Worm (Caenorhabditis elegans): ENCODE data around the gene set-1.
A peak's percentile ranks its signal among the peaks of the same experiment; 100 is the strongest.

The set-1 gene

ce11 chrIII:6459820-6460219 is 7.6 kb upstream of the set-1 start, which contains the start of gene algn-1:
Gene algn-1, plus strand, starts transcription at chrIII:6460120.
- TF ChIP-seq nhr-237 (tag; optimal IDR thresholded peaks at IDR 0.05), result no peak
- no peak for TF ChIP-seq unc-62 (GFP tag; optimal IDR thresholded peaks at IDR 0.05)
- no peak for TF ChIP-seq lir-3 (tag; optimal IDR thresholded peaks at IDR 0.05; ENCODE audit: poor library complexity)
- TF ChIP-seq lin-15B (tag; optimal IDR thresholded peaks at IDR 0.05), result no peak
- no peak for TF ChIP-seq vab-15 (tag; optimal IDR thresholded peaks at IDR 0.05)
- no peak for TF ChIP-seq C04F5.9 (tag; optimal IDR thresholded peaks at IDR 0.05)
- TF ChIP-seq nhr-77 (tag; optimal IDR thresholded peaks at IDR 0.05), result no peak

DNA sequence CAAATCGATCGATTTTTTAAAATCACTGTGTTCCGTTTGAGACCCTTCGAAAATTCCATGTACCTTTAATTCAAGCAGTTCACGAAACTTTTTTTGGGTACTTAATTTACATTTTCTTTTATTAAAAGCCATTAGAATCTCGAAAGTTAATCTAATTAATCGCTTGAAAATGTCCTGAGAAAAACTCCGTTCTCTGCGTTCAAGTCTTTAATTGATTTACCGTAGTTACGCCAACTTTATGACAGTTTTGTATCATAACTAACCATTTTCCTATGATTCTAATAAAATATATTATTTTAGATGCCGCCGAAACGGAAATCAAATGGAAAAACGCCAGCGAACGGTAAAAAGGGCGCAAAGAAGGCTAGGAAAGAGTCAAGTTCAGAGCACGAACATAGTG is 2.0 kb upstream of the set-1 start, which contains the start of gene jhdm-1:
TSS of gene jhdm-1 (plus strand) at position 301 of the 400 bp plus-strand sequence.
- TF ChIP-seq C04F5.9 (tag; optimal IDR thresholded peaks at IDR 0.05), result no peak
- TF ChIP-seq aha-1 (tag; optimal IDR thresholded peaks at IDR 0.05), result no peak
- no peak for TF ChIP-seq swsn-7 (tag; optimal IDR thresholded peaks at IDR 0.05)
- TF ChIP-seq nhr-85 (tag), result no peak
- no peak for TF ChIP-seq unc-62 (GFP tag; optimal IDR thresholded peaks at IDR 0.05)
- no peak for TF ChIP-seq ceh-8 (GFP tag; optimal IDR thresholded peaks at IDR 0.05)
- no peak for TF ChIP-seq nhr-237 (tag; optimal IDR thresholded peaks at IDR 0.05)
- no peak for TF ChIP-seq unc-130 (tag; optimal IDR thresholded peaks at IDR 0.05)
- no peak for TF ChIP-seq ama-1 (optimal IDR thresholded peaks at IDR 0.05)
- no peak for TF ChIP-seq nhr-84 (tag; optimal IDR thresholded peaks at IDR 0.05)
- TF ChIP-seq egl-27 (tag; optimal IDR thresholded peaks at IDR 0.05), result no peak
- no peak for TF ChIP-seq snpc-4 (tag; optimal IDR thresholded peaks at IDR 0.05)
- TF ChIP-seq fos-1 (tag; optimal IDR thresholded peaks at IDR 0.05), result no peak
- no peak for TF ChIP-seq jun-1 (tag; optimal IDR thresholded peaks at IDR 0.05)
- no peak for TF ChIP-seq ztf-11 (tag; optimal IDR thresholded peaks at IDR 0.05)

ce11 chrIII:6453665-6454064 is 1.5 kb upstream of the set-1 start:
- peak; percentile 85 for TF ChIP-seq nhr-71 (tag; optimal IDR thresholded peaks at IDR 0.05)
- TF ChIP-seq ama-1 (optimal IDR thresholded peaks at IDR 0.05), result no peak
- TF ChIP-seq nhr-77 (tag; optimal IDR thresholded peaks at IDR 0.05), result peak; percentile 85
- TF ChIP-seq nhr-20 (tag; optimal IDR thresholded peaks at IDR 0.05), result peak; percentile 77
- TF ChIP-seq nhr-90 (tag; optimal IDR thresholded peaks at IDR 0.05; ENCODE audit: poor library complexity), result peak; percentile 30
- TF ChIP-seq snpc-4 (tag; optimal IDR thresholded peaks at IDR 0.05), result no peak
- TF ChIP-seq elt-3 (tag; optimal IDR thresholded peaks at IDR 0.05), result peak in 3 of 6 experiments; percentile 18 to 74 (median 60)
- peak; percentile 75 for TF ChIP-seq fkh-8 (tag; optimal IDR thresholded peaks at IDR 0.05)
- peak; percentile 75 for TF ChIP-seq swsn-7 (tag; optimal IDR thresholded peaks at IDR 0.05)
- TF ChIP-seq dpl-1 (GFP tag; optimal IDR thresholded peaks at IDR 0.05), result peak; percentile 73 to 79 (median 76)
- TF ChIP-seq mef-2 (tag; optimal IDR thresholded peaks at IDR 0.05), result peak; percentile 7
- peak; percentile 50 to 88 (median 73) for TF ChIP-seq ceh-82 (tag; optimal IDR thresholded peaks at IDR 0.05)
- TF ChIP-seq nhr-47 (tag; optimal IDR thresholded peaks at IDR 0.05), result peak; percentile 65
- TF ChIP-seq irx-1 (tag; optimal IDR thresholded peaks at IDR 0.05), result no peak
- TF ChIP-seq skn-1 (tag; optimal IDR thresholded peaks at IDR 0.05), result peak; percentile 82
- no peak for TF ChIP-seq tlp-1 (tag; optimal IDR thresholded peaks at IDR 0.05)
- peak; percentile 55 for TF ChIP-seq lin-15B (tag; optimal IDR thresholded peaks at IDR 0.05)
- peak; percentile 49 for TF ChIP-seq mep-1 (tag; optimal IDR thresholded peaks at IDR 0.05)
- TF ChIP-seq lsy-2 (tag; optimal IDR thresholded peaks at IDR 0.05), result peak; percentile 86 to 92
- TF ChIP-seq fos-1 (tag; optimal IDR thresholded peaks at IDR 0.05), result peak; percentile 70
- TF ChIP-seq mdl-1 (tag; optimal IDR thresholded peaks at IDR 0.05), result peak in 1 of 2 experiments; percentile 58
- peak; percentile 49 for TF ChIP-seq hpl-2 (GFP tag; optimal IDR thresholded peaks at IDR 0.05)
- TF ChIP-seq lin-35 (GFP tag; optimal IDR thresholded peaks at IDR 0.05), result peak; percentile 84 to 89
- TF ChIP-seq nhr-85 (tag), result peak; percentile 83
- TF ChIP-seq egl-27 (tag; optimal IDR thresholded peaks at IDR 0.05), result no peak
- TF ChIP-seq tbx-2 (tag; optimal IDR thresholded peaks at IDR 0.05), result peak; percentile 64
- TF ChIP-seq nhr-19 (GFP tag; conservative IDR thresholded peaks at IDR 0.05), result peak; percentile 78
- peak; percentile 51; the same call in 1 of the 2 replicates for TF ChIP-seq ceh-88 (GFP tag; IDR thresholded peaks at IDR 0.05)
- TF ChIP-seq isw-1 (GFP tag; IDR thresholded peaks at IDR 0.05), result peak; percentile 46
- TF ChIP-seq efl-1 (optimal IDR thresholded peaks at IDR 0.05), result peak; percentile 84 to 89
- TF ChIP-seq efl-1 (GFP tag; optimal IDR thresholded peaks at IDR 0.05 in 1 of 2), result peak; percentile 72 to 97
- peak; percentile 93 for TF ChIP-seq blmp-1 (tag; optimal IDR thresholded peaks at IDR 0.05)
- TF ChIP-seq ets-5 (GFP tag; IDR thresholded peaks at IDR 0.05), result no peak
- TF ChIP-seq rnt-1 (tag; optimal IDR thresholded peaks at IDR 0.05), result peak; percentile 83
- TF ChIP-seq lir-3 (tag; optimal IDR thresholded peaks at IDR 0.05; ENCODE audit: poor library complexity), result peak; percentile 12
- no peak for TF ChIP-seq aha-1 (tag; optimal IDR thresholded peaks at IDR 0.05)
- no peak for TF ChIP-seq C04F5.9 (tag; optimal IDR thresholded peaks at IDR 0.05)
- TF ChIP-seq lin-13 (GFP tag; optimal IDR thresholded peaks at IDR 0.05), result peak; percentile 82
- peak; percentile 92 for TF ChIP-seq C16A3.4 (tag; optimal IDR thresholded peaks at IDR 0.05)
- TF ChIP-seq F16B12.6 (tag; optimal IDR thresholded peaks at IDR 0.05), result peak; percentile 55
